Fruit fly (Drosophila melanogaster) whole organism, embryonic: ENCODE results near the gene CG11920.
A peak's percentile ranks its signal among the peaks of the same experiment; 100 is the strongest.

ENCODE experiments used
- Asciz ChIP-seq: fragments of 200-800 bp; sonication (Bioruptor generic); optimal IDR thresholded peaks from 2 replicates; lab custom pipeline; 2017; ENCODE audit warnings: missing biosample characterization, mild to moderate bottlenecking, missing genetic modification characterization, missing genetic modification reagents
- B-H1 ChIP-seq: fragments of 200-800 bp; sonication (Bioruptor generic); IDR thresholded peaks from 3 replicates; pipeline ENCODE4 v1.3.6; 2022; ENCODE audit warnings: missing biosample characterization, missing genetic modification characterization
- CG10366 ChIP-seq: fragments of 200-800 bp; sonication (Bioruptor generic); IDR thresholded peaks from 2 replicates; pipeline ENCODE4 v1.3.6; 2022; ENCODE audit warnings: missing biosample characterization, missing genetic modification characterization
- CG11398 ChIP-seq: fragments of 200-800 bp; sonication (Bioruptor generic); optimal IDR thresholded peaks from 2 replicates; lab custom pipeline; 2016; ENCODE audit warnings: missing biosample characterization, missing genetic modification characterization
- CG11456 ChIP-seq: fragments of 200-800 bp; sonication (Bioruptor generic); IDR thresholded peaks from 3 replicates; pipeline ENCODE4 v1.3.6; 2022; ENCODE audit warnings: missing biosample characterization, missing genetic modification characterization
- CG12744 ChIP-seq: fragments of 200-800 bp; sonication (Bioruptor generic); optimal IDR thresholded peaks from 2 replicates; lab custom pipeline; 2016; ENCODE audit warnings: missing biosample characterization, missing genetic modification characterization
- CG13287 ChIP-seq: fragments of 200-800 bp; sonication (Bioruptor generic); IDR thresholded peaks from 2 replicates; pipeline ENCODE4 v1.3.6; 2022; ENCODE audit warnings: missing biosample characterization, missing genetic modification characterization; ENCODE audit not compliant: partially characterized antibody
- CG1529 ChIP-seq: fragments of 200-800 bp; sonication (Bioruptor generic); optimal IDR thresholded peaks from 3 replicates; lab custom pipeline; 2018; ENCODE audit warnings: missing biosample characterization, missing genetic modification characterization
- CG17385 ChIP-seq: fragments of 200-800 bp; sonication (Bioruptor generic); optimal IDR thresholded peaks from 3 replicates; lab custom pipeline; 2018; ENCODE audit warnings: missing biosample characterization, mild to moderate bottlenecking, missing genetic modification characterization
- CG2120 ChIP-seq: fragments of 200-800 bp; sonication (Bioruptor generic); optimal IDR thresholded peaks from 3 replicates; lab custom pipeline; 2016; ENCODE audit warnings: missing biosample characterization, missing genetic modification characterization
- CG2129 ChIP-seq: fragments of 200-800 bp; sonication (Bioruptor generic); IDR thresholded peaks from 2 replicates; pipeline ENCODE4 v1.3.6; 2022; ENCODE audit warnings: missing biosample characterization, missing genetic modification characterization; ENCODE audit not compliant: partially characterized antibody
- CG30431 ChIP-seq: fragments of 200-800 bp; sonication (Bioruptor generic); optimal IDR thresholded peaks from 2 replicates; lab custom pipeline; 2017; ENCODE audit warnings: missing biosample characterization, missing genetic modification characterization
- CG33213 ChIP-seq: fragments of 200-800 bp; sonication (Bioruptor generic); optimal IDR thresholded peaks from 3 replicates; lab custom pipeline; 2016; ENCODE audit warnings: missing biosample characterization, missing genetic modification characterization
- CG3407 ChIP-seq: fragments of 200-800 bp; sonication (Bioruptor generic); optimal IDR thresholded peaks from 2 replicates; lab custom pipeline; 2018; ENCODE audit warnings: missing biosample characterization, mild to moderate bottlenecking, missing genetic modification characterization
- CG4360 ChIP-seq: fragments of 200-800 bp; sonication (Bioruptor generic); IDR thresholded peaks from 2 replicates; pipeline ENCODE4 v1.3.6; 2022; ENCODE audit warnings: missing biosample characterization, missing genetic modification characterization
- CG6689 ChIP-seq: fragments of 200-800 bp; sonication (Bioruptor generic); IDR thresholded peaks from 2 replicates; pipeline ENCODE4 v1.3.6; 2022; ENCODE audit warnings: missing biosample characterization, missing genetic modification characterization
- CG8765 ChIP-seq: fragments of 200-800 bp; sonication (Bioruptor generic); IDR thresholded peaks from 2 replicates; pipeline ENCODE4 v1.3.6; 2022; ENCODE audit warnings: missing biosample characterization, missing genetic modification characterization
- CG8924 ChIP-seq: fragments of 200-800 bp; optimal IDR thresholded peaks from 3 replicates; lab custom pipeline; 2019; ENCODE audit warnings: missing biosample characterization, mild to moderate bottlenecking, missing genetic modification characterization, moderate library complexity
- Dref ChIP-seq: fragments of 200-800 bp; sonication (Bioruptor generic); IDR thresholded peaks from 2 replicates; pipeline ENCODE4 v1.3.6; 2022; ENCODE audit warnings: missing biosample characterization, missing genetic modification characterization
- Drgx ChIP-seq: fragments of 200-800 bp; sonication (Bioruptor generic); IDR thresholded peaks from 2 replicates; pipeline ENCODE4 v1.3.6; 2022; ENCODE audit warnings: missing biosample characterization, missing genetic modification characterization
- GATAe ChIP-seq: fragments of 200-800 bp; sonication (Bioruptor generic); conservative IDR thresholded peaks from 2 replicates; pipeline ENCODE4 v1.3.6; 2022; ENCODE audit warnings: missing biosample characterization, missing genetic modification characterization
- Hmr ChIP-seq: fragments of 200-800 bp; sonication (Bioruptor generic); optimal IDR thresholded peaks from 3 replicates; lab custom pipeline; 2017; ENCODE audit warnings: mild to moderate bottlenecking, missing biosample characterization, missing genetic modification reagents, missing genetic modification characterization
- Nf-YA ChIP-seq: fragments of 200-800 bp; sonication (Bioruptor generic); IDR thresholded peaks from 2 replicates; pipeline ENCODE4 v1.3.6; 2022; ENCODE audit warnings: missing biosample characterization, missing genetic modification characterization
- NfI ChIP-seq: fragments of 200-800 bp; sonication (Bioruptor generic); optimal IDR thresholded peaks from 3 replicates; lab custom pipeline; 2018; ENCODE audit warnings: missing biosample characterization, mild to moderate bottlenecking, missing genetic modification characterization, moderate library complexity
- Oaz ChIP-seq: fragments of 200-800 bp; sonication (Bioruptor generic); IDR thresholded peaks from 2 replicates; pipeline ENCODE4 v1.3.6; 2022; ENCODE audit warnings: missing biosample characterization, missing genetic modification characterization
- Rfx ChIP-seq: fragments of 200-800 bp; sonication (Bioruptor generic); IDR thresholded peaks from 2 replicates; pipeline ENCODE4 v1.3.6; 2022; ENCODE audit warnings: missing biosample characterization, missing genetic modification characterization
- Taf1 ChIP-seq: fragments of 200-800 bp; sonication (Bioruptor generic); IDR thresholded peaks from 2 replicates; pipeline ENCODE4 v1.3.6; 2022; ENCODE audit warnings: missing biosample characterization, missing genetic modification characterization
- Tbp ChIP-seq: fragments of >200 bp; optimal IDR thresholded peaks from 2 replicates; lab custom pipeline; 2018; ENCODE audit warnings: missing biosample characterization, missing genetic modification characterization
- Trl ChIP-seq, 3 experiments: fragments of >200 bp in 2 of 3; fragments of 200-800 bp in 1 of 3; sonication (Bioruptor generic) in 1 of 3; optimal IDR thresholded peaks; 2 replicates in 1 of 3; 3 replicates in 2 of 3; lab custom pipeline; 2016 to 2017; ENCODE audit warnings: missing biosample characterization in 1 of 3, missing genetic modification characterization in 1 of 3
- Xrp1 ChIP-seq: fragments of 200-800 bp; sonication (Bioruptor generic); IDR thresholded peaks from 2 replicates; pipeline ENCODE4 v1.3.6; 2022; ENCODE audit warnings: missing biosample characterization, missing genetic modification characterization
- ac ChIP-seq: fragments of 200-800 bp; sonication (Bioruptor generic); optimal IDR thresholded peaks from 3 replicates; lab custom pipeline; 2017; ENCODE audit warnings: missing biosample characterization, mild to moderate bottlenecking, missing genetic modification characterization
- btn ChIP-seq: fragments of 200-800 bp; sonication (Bioruptor generic); optimal IDR thresholded peaks from 2 replicates; lab custom pipeline; 2016; ENCODE audit warnings: missing biosample characterization, missing genetic modification characterization
- cad ChIP-seq: fragments of >200 bp; optimal IDR thresholded peaks from 2 replicates; lab custom pipeline; 2017; ENCODE audit warnings: missing biosample characterization, missing genetic modification characterization
- cg ChIP-seq: fragments of 200-800 bp; sonication (Bioruptor generic); optimal IDR thresholded peaks from 3 replicates; lab custom pipeline; 2019; ENCODE audit warnings: missing biosample characterization, mild to moderate bottlenecking, missing genetic modification characterization, moderate library complexity
- ci ChIP-seq: fragments of 200-800 bp; sonication (Bioruptor generic); IDR thresholded peaks from 3 replicates; pipeline ENCODE4 v1.3.6; 2022; ENCODE audit warnings: missing biosample characterization, missing genetic modification characterization
- crp ChIP-seq, 2 experiments: fragments of 200-800 bp; sonication (Bioruptor generic); optimal IDR thresholded peaks; 2 replicates in 1 of 2; 3 replicates in 1 of 2; lab custom pipeline; 2017; ENCODE audit warnings: missing biosample characterization in 2 of 2, missing genetic modification characterization in 2 of 2, mild to moderate bottlenecking in 1 of 2, moderate library complexity in 1 of 2
- dysf ChIP-seq: fragments of 200-800 bp; sonication (Bioruptor generic); IDR thresholded peaks from 3 replicates; pipeline ENCODE4 v1.3.6; 2022; ENCODE audit warnings: missing biosample characterization, missing genetic modification characterization
- ems ChIP-seq: fragments of 200-800 bp; sonication (Bioruptor generic); optimal IDR thresholded peaks from 3 replicates; lab custom pipeline; 2016; ENCODE audit warnings: missing biosample characterization, missing genetic modification characterization
- eve ChIP-seq, 2 experiments: fragments of >200 bp; optimal IDR thresholded peaks; 2 replicates each; lab custom pipeline; 2017; ENCODE audit warnings: missing biosample characterization in 2 of 2, missing genetic modification characterization in 2 of 2
- gem ChIP-seq: fragments of 200-800 bp; sonication (Bioruptor generic); optimal IDR thresholded peaks from 2 replicates; lab custom pipeline; 2019; ENCODE audit warnings: missing biosample characterization, mild to moderate bottlenecking, missing genetic modification characterization, moderate library complexity
- jumu ChIP-seq: fragments of 200-800 bp; sonication (Bioruptor generic); optimal IDR thresholded peaks from 3 replicates; lab custom pipeline; 2016; ENCODE audit warnings: missing biosample characterization, missing genetic modification characterization
- kah ChIP-seq: fragments of 200-800 bp; sonication (Bioruptor generic); optimal IDR thresholded peaks from 2 replicates; lab custom pipeline; 2018; ENCODE audit warnings: missing biosample characterization, mild to moderate bottlenecking, missing genetic modification characterization
- kay ChIP-seq: fragments of 200-800 bp; sonication (Bioruptor generic); optimal IDR thresholded peaks from 2 replicates; lab custom pipeline; 2016; ENCODE audit warnings: missing biosample characterization, missing genetic modification characterization
- nerfin-1 ChIP-seq: fragments of 200-800 bp; sonication (Bioruptor generic); optimal IDR thresholded peaks from 3 replicates; lab custom pipeline; 2019; ENCODE audit warnings: missing biosample characterization, mild to moderate bottlenecking, missing genetic modification characterization, moderate library complexity
- odd ChIP-seq: fragments of 200-800 bp; sonication (Bioruptor generic); optimal IDR thresholded peaks from 2 replicates; lab custom pipeline; 2017; ENCODE audit warnings: missing biosample characterization, mild to moderate bottlenecking, missing genetic modification characterization
- scrt ChIP-seq: fragments of 200-800 bp; sonication (Bioruptor generic); optimal IDR thresholded peaks from 2 replicates; lab custom pipeline; 2018; ENCODE audit warnings: missing biosample characterization, mild to moderate bottlenecking, missing genetic modification characterization, moderate library complexity
- sna ChIP-seq: fragments of 200-800 bp; sonication (Bioruptor generic); IDR thresholded peaks from 2 replicates; pipeline ENCODE4 v1.3.6; 2022; ENCODE audit warnings: missing biosample characterization, missing genetic modification characterization; ENCODE audit not compliant: partially characterized antibody
- ssp ChIP-seq: fragments of 200-800 bp; sonication (Bioruptor generic); IDR thresholded peaks from 2 replicates; pipeline ENCODE4 v1.3.6; 2022; ENCODE audit warnings: missing biosample characterization, missing genetic modification characterization
- stwl ChIP-seq: fragments of 200-800 bp; sonication (Bioruptor generic); optimal IDR thresholded peaks from 3 replicates; lab custom pipeline; 2018; ENCODE audit warnings: missing biosample characterization, mild to moderate bottlenecking, missing genetic modification characterization, moderate library complexity
- sug ChIP-seq: fragments of 200-800 bp; optimal IDR thresholded peaks from 2 replicates; lab custom pipeline; 2019; ENCODE audit warnings: missing biosample characterization, mild to moderate bottlenecking, missing genetic modification characterization, moderate library complexity

CG11920 gene

DNA sequence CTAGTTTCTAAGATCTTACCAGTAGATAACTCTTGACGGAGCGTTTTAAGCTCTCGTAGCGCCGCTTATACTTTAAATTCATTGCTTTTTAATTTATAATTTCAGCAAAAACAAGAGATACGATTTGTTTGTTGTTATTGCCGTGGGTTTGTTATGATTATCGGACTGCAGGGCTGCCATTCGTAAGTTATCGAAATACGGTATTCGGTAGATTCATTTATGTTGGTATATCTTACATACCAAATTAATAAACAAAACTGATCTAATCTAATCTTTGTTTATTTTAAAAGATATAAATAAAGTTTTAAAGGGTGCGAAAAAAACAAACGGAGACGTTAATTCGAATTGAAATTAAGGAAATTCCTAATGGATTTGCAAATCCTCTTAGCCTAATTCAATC, 18.7 kb upstream of the CG11920 start, which contains the start of the genes CG31111 and stac (continued):
- TF ChIP-seq GATAe (GFP tag; lab: Robert Waterston, UW) (no peak), Hmr (no peak), Dref (GFP tag; lab: Robert Waterston, UW) (peak; percentile 66), crp (GFP tag; optimal IDR thresholded peaks at IDR 0.05; lab: Kevin White, UChicago) (peak in 1 of 2 experiments; percentile 17), Tbp (GFP tag; lab: Kevin White, UChicago) (no peak), CG3407 (GFP tag; lab: Kevin White, UChicago) (no peak), Xrp1 (GFP tag; lab: Robert Waterston, UW) (no peak), CG11456 (GFP tag; lab: Robert Waterston, UW) (no peak), CG4360 (GFP tag; lab: Robert Waterston, UW) (peak; percentile 66; the same call in 1 of the 2 replicates), Taf1 (GFP tag; lab: Robert Waterston, UW) (no peak), CG11398 (GFP tag; lab: Kevin White, UChicago) (no peak), ems (GFP tag; lab: Kevin White, UChicago) (no peak), nerfin-1 (tag; lab: Kevin White, UChicago) (no peak), CG30431 (no peak), gem (tag; lab: Kevin White, UChicago) (no peak), stwl (tag; lab: Kevin White, UChicago) (peak; percentile 62), jumu (no peak), odd (GFP tag; lab: Kevin White, UChicago) (peak; percentile 18), CG13287 (GFP tag; lab: Robert Waterston, UW) (peak; percentile 37; the same call in 1 of the 2 replicates)

DNA sequence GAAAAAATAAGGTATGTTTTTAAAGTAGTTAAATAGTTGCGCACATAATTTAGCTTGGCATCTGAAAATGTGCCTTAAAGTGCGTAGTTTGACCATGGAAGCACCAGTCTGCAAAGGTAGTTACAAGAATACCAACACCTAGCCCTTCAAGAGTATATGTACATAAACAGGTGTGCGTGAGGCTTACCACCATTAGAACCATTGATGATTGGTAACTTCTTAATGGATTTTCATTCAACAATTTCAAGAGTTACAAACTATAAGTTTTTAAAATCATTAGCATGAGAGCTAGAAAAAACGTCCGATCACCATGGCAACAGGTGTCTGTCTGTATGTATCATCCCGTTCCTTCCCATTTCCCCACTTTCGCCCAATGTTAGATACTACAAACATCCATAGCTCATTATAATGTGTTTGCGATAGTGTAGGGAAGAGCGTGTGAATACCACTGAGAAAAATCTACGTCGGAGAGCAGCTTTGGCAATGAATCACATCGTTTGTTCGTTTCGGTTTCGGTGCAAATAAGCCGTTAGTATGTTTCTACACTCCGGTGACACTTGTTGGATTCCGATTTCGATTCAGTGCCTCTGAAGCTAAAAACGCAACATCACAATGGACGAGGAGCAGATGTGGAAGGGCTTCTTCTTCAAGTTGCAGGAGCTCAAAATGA, 18.1 kb upstream of the CG11920 start:
- TF ChIP-seq Trl (optimal IDR thresholded peaks at IDR 0.05; lab: Kevin White, UChicago) = peak in 1 of 2 experiments; percentile 35
- TF ChIP-seq Trl (GFP tag; optimal IDR thresholded peaks at IDR 0.05; lab: Kevin White, UChicago) = no peak
- TF ChIP-seq CG33213 (GFP tag; lab: Kevin White, UChicago) = no peak
- no peak for TF ChIP-seq CG1529 (GFP tag; lab: Kevin White, UChicago)
- TF ChIP-seq eve (GFP tag; optimal IDR thresholded peaks at IDR 0.05; lab: Kevin White, UChicago) = peak in 1 of 2 experiments; percentile 69
- TF ChIP-seq ac = no peak
- TF ChIP-seq CG6689 (GFP tag; lab: Robert Waterston, UW) = no peak
- peak; percentile 97 for TF ChIP-seq kah (GFP tag; lab: Kevin White, UChicago)
- no peak for TF ChIP-seq Nf-YA (GFP tag; lab: Robert Waterston, UW)
- no peak for TF ChIP-seq dysf
- peak; percentile 8 for TF ChIP-seq kay (GFP tag; lab: Kevin White, UChicago)
- TF ChIP-seq ssp (GFP tag; lab: Robert Waterston, UW) = no peak
- TF ChIP-seq CG10366 (GFP tag; lab: Robert Waterston, UW) = no peak
- TF ChIP-seq Asciz (GFP tag; lab: Kevin White, UChicago) = no peak
- TF ChIP-seq scrt = peak; percentile 28
- no peak for TF ChIP-seq NfI (GFP tag; lab: Kevin White, UChicago)
- no peak for TF ChIP-seq CG2129
- no peak for TF ChIP-seq Oaz (GFP tag; lab: Robert Waterston, UW)
- no peak for TF ChIP-seq btn (GFP tag; lab: Kevin White, UChicago)
- TF ChIP-seq CG8765 (GFP tag; lab: Robert Waterston, UW) = no peak
- no peak for TF ChIP-seq sug (tag; lab: Kevin White, UChicago)
- TF ChIP-seq Drgx = no peak
- no peak for TF ChIP-seq B-H1
- TF ChIP-seq CG17385 (GFP tag; lab: Kevin White, UChicago) = no peak
- TF ChIP-seq CG2120 (GFP tag; lab: Kevin White, UChicago) = no peak
- TF ChIP-seq cg (GFP tag; lab: Kevin White, UChicago) = peak; percentile 52
- peak; percentile 44; the same call in 1 of the 2 replicates for TF ChIP-seq Rfx (GFP tag; lab: Robert Waterston, UW)
- TF ChIP-seq cad (GFP tag; lab: Kevin White, UChicago) = no peak
- 0 out of 3 replicates have a peak, but pooled peaks have one; percentile 13 for TF ChIP-seq ci
- no peak for TF ChIP-seq CG12744 (GFP tag; lab: Kevin White, UChicago)
- TF ChIP-seq sna (GFP tag; lab: Robert Waterston, UW) = no peak
- no peak for TF ChIP-seq CG8924 (tag; lab: Kevin White, UChicago)
